Worm (Caenorhabditis elegans): ENCODE data around the gene Y39G8B.7.

DNA sequence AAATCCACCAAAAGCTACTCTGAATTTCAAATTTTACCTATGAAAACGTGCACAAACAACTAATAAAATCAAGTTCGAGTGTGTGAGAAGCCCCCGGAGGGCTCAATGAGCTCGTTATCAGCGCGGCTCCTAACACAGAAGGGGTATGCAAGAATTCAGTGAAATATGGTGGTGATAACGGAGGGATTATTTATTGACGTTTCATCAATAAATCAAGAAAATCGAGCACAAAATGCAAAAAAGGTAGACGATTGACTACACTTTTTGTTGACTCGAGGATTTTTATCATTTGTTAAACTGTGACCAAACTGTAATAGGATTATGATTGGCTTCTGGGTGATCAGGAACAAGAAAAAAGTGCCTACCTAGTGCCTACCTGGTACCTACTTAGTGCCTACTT, 37.4 kb downstream of the Y39G8B.7 start, which contains the start of gene zip-3:
- TF ChIP-seq elt-2 (tag; optimal IDR thresholded peaks at IDR 0.05) = peak; percentile 88
- TF ChIP-seq nhr-77 (tag; optimal IDR thresholded peaks at IDR 0.05) = no peak
- TF ChIP-seq nhr-11 (tag; optimal IDR thresholded peaks at IDR 0.05) = no peak
- TF ChIP-seq nhr-76 (tag; optimal IDR thresholded peaks at IDR 0.05) = no peak
- TF ChIP-seq nhr-12 (tag; optimal IDR thresholded peaks at IDR 0.05) = no peak
- no peak for TF ChIP-seq nhr-25 (tag; optimal IDR thresholded peaks at IDR 0.05)
- TF ChIP-seq skn-1 (tag; optimal IDR thresholded peaks at IDR 0.05) = no peak

All from whole organism, L3 larva.